Fruit fly (Drosophila melanogaster): Measurements from ENCODE around the gene CG18754.
A peak's percentile ranks its signal among the peaks of the same experiment; 100 is the strongest.

The CG18754 gene

DNA sequence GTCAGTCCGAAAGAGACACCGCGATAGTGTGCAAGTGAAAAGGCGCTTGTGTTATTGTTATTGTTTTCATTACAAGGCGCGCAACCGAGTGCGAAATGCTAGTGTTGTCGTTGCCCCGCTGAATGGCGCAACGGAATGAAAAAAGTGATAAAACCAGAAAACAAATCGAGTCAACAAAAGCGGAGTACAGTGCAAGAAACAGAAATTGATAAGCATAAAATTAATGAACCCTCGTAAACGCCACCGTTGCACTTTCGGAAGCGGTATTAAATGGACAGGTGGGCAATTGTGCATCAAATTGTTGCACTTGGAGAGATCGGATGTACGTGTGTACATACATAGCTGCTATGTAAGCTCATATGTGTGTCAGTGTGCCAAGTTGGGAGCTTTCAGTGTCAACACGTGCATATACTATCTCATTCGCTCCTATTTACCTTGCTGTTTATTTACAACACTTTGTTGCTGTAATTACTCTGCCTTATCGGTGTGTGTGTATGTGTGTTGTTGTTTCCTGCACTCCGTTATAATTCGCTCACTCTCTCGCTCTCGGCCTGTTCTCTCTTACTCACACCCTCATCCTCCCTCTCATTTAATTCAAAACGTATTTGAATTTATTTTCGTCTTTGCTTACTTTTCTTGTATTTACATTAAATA lies 39.7 kb downstream of the CG18754 start (continued):
- TF ChIP-seq CG16779 (GFP tag; IDR thresholded peaks at IDR 0.05) (no peak), CG13287 (GFP tag; IDR thresholded peaks at IDR 0.05; ENCODE audit: partially characterized antibody) (no peak), toy (GFP tag; IDR thresholded peaks at IDR 0.05) (no peak; the same call in 1 of the 2 replicates), al (GFP tag; IDR thresholded peaks at IDR 0.05) (no peak), cg (GFP tag; optimal IDR thresholded peaks at IDR 0.05) (peak; percentile 63), p53 (GFP tag; optimal IDR thresholded peaks at IDR 0.05) (peak; percentile 61), run (tag; optimal IDR thresholded peaks at IDR 0.05) (peak; percentile 43), Sry-δ (GFP tag; optimal IDR thresholded peaks at IDR 0.05) (no peak), her (GFP tag; optimal IDR thresholded peaks at IDR 0.05) (peak; percentile 27), Pdp1 (GFP tag; optimal IDR thresholded peaks at IDR 0.05) (peak; percentile 29 to 89), CG30020 (tag; optimal IDR thresholded peaks at IDR 0.05) (no peak), z (GFP tag; IDR thresholded peaks at IDR 0.05) (peak; percentile 56; the same call in 1 of the 3 replicates), Hmr (GFP tag; optimal IDR thresholded peaks at IDR 0.05) (peak; percentile 51), CG9609 (GFP tag; optimal IDR thresholded peaks at IDR 0.05) (no peak), CG12071 (GFP tag; optimal IDR thresholded peaks at IDR 0.05) (peak; percentile 94), Awh (GFP tag; IDR thresholded peaks at IDR 0.05) (peak; percentile 91), dmrt99B (tag; optimal IDR thresholded peaks at IDR 0.05) (peak; percentile 53), trem (tag; optimal IDR thresholded peaks at IDR 0.05) (peak; percentile 9), CG32767 (GFP tag; IDR thresholded peaks at IDR 0.05) (peak; percentile 47), Stat92E (GFP tag; optimal IDR thresholded peaks at IDR 0.05) (peak in 1 of 3 experiments; percentile 47), ATbp (GFP tag; optimal IDR thresholded peaks at IDR 0.05) (peak; percentile 93), Fer1 (GFP tag; optimal IDR thresholded peaks at IDR 0.05) (peak; percentile 80), Side (GFP tag; optimal IDR thresholded peaks at IDR 0.05) (peak; percentile 49), CG1529 (GFP tag; optimal IDR thresholded peaks at IDR 0.05) (peak; percentile 39), Taf1 (GFP tag; IDR thresholded peaks at IDR 0.05) (peak; percentile 15; the same call in 1 of the 2 replicates), CG10321 (GFP tag; IDR thresholded peaks at IDR 0.05) (peak; percentile 51), CrebB (tag; optimal IDR thresholded peaks at IDR 0.05) (peak; percentile 48), amos (GFP tag; IDR thresholded peaks at IDR 0.05; ENCODE audit: partially characterized antibody) (no peak; the same call in 1 of the 2 replicates), Hey (tag; optimal IDR thresholded peaks at IDR 0.05) (peak; percentile 47), sqz (GFP tag; optimal IDR thresholded peaks at IDR 0.05) (peak; percentile 49), CG2199 (GFP tag; IDR thresholded peaks at IDR 0.05) (0 out of 3 replicates have a peak, but pooled peaks have one; percentile 42), ci (GFP tag; IDR thresholded peaks at IDR 0.05) (peak; percentile 81), pzg (GFP tag; optimal IDR thresholded peaks at IDR 0.05) (no peak), CG2875 (GFP tag; optimal IDR thresholded peaks at IDR 0.05) (peak; percentile 68), pnt (GFP tag; optimal IDR thresholded peaks at IDR 0.05) (peak; percentile 60), CG4424 (GFP tag; optimal IDR thresholded peaks at IDR 0.05) (peak; percentile 70), chn (GFP tag; optimal IDR thresholded peaks at IDR 0.05) (no peak), CG15601 (tag; optimal IDR thresholded peaks at IDR 0.05) (peak; percentile 60), Dfd (GFP tag; optimal IDR thresholded peaks at IDR 0.05) (no peak), abd-A (tag; optimal IDR thresholded peaks at IDR 0.05) (no peak), PHDP (tag; optimal IDR thresholded peaks at IDR 0.05) (peak; percentile 19), cwo (GFP tag; optimal IDR thresholded peaks at IDR 0.05) (peak; percentile 73), CG31224 (GFP tag; IDR thresholded peaks at IDR 0.05) (0 out of 2 replicates have a peak, but pooled peaks have one; percentile 25), dpn (GFP tag; optimal IDR thresholded peaks at IDR 0.05) (no peak), CG10543 (GFP tag; optimal IDR thresholded peaks at IDR 0.05) (peak; percentile 44), ttk (GFP tag; IDR thresholded peaks at IDR 0.05) (peak; percentile 36; the same call in 1 of the 2 replicates), onecut (GFP tag; IDR thresholded peaks at IDR 0.05) (peak; percentile 75), az2 (GFP tag; optimal IDR thresholded peaks at IDR 0.05) (no peak), sisA (GFP tag; IDR thresholded peaks at IDR 0.05) (no peak)
